Worm (Caenorhabditis elegans) whole organism, midembryonic: ENCODE measurements around the gene folt-3.

Experiments used
- flt-1 ChIP-seq: fragments of 200-800 bp; sonication (Bioruptor generic); IDR thresholded peaks from 2 replicates; pipeline ENCODE4 v1.3.6; 2022; ENCODE audit warnings: missing genetic modification characterization, missing compliant biosample characterization
- ref-1 ChIP-seq: fragments of 200-800 bp; sonication (Bioruptor generic); conservative IDR thresholded peaks from 2 replicates; pipeline ENCODE4 v1.3.6; 2022; ENCODE audit warnings: missing genetic modification reagents, missing genetic modification characterization, missing compliant biosample characterization

- TF ChIP-seq ref-1 (GFP tag; lab: Robert Waterston, UW), result no peak
- TF ChIP-seq flt-1 (GFP tag; lab: Robert Waterston, UW), result no peak
Measured at ce11 chrV:7595132-7595531, 14.4 kb downstream of the folt-3 start.
